Fruit fly (Drosophila melanogaster) whole organism, embryonic: ENCODE results near the gene asp.

Experiments
- Antp ChIP-seq: fragments of 200-800 bp; sonication (Bioruptor generic); optimal IDR thresholded peaks from 3 replicates; lab custom pipeline; 2016; ENCODE audit warnings: missing biosample characterization, missing genetic modification characterization
- Asciz ChIP-seq: fragments of 200-800 bp; sonication (Bioruptor generic); optimal IDR thresholded peaks from 2 replicates; lab custom pipeline; 2017; ENCODE audit warnings: missing biosample characterization, mild to moderate bottlenecking, missing genetic modification characterization, missing genetic modification reagents
- Bteb2 ChIP-seq: fragments of 200-800 bp; sonication (Bioruptor generic); optimal IDR thresholded peaks from 2 replicates; lab custom pipeline; 2016; ENCODE audit warnings: missing biosample characterization, missing genetic modification characterization
- CG10979 ChIP-seq: fragments of 200-800 bp; sonication (Bioruptor generic); optimal IDR thresholded peaks from 2 replicates; lab custom pipeline; 2018; ENCODE audit warnings: missing biosample characterization, mild to moderate bottlenecking, missing genetic modification characterization, moderate library complexity
- CG11085 ChIP-seq: fragments of 200-800 bp; sonication (Bioruptor generic); IDR thresholded peaks from 2 replicates; pipeline ENCODE4 v1.3.6; 2022; ENCODE audit warnings: missing biosample characterization, missing genetic modification characterization
- CG11456 ChIP-seq: fragments of 200-800 bp; sonication (Bioruptor generic); IDR thresholded peaks from 3 replicates; pipeline ENCODE4 v1.3.6; 2022; ENCODE audit warnings: missing biosample characterization, missing genetic modification characterization
- CG11696 ChIP-seq: fragments of 200-800 bp; sonication (Bioruptor generic); IDR thresholded peaks from 2 replicates; pipeline ENCODE4 v1.3.6; 2022; ENCODE audit warnings: missing biosample characterization, missing genetic modification characterization
- CG13775 ChIP-seq: fragments of 200-800 bp; sonication (Bioruptor generic); optimal IDR thresholded peaks from 3 replicates; lab custom pipeline; 2017; ENCODE audit warnings: missing biosample characterization, mild to moderate bottlenecking, missing genetic modification characterization
- CG13894 ChIP-seq: fragments of 200-800 bp; sonication (Bioruptor generic); optimal IDR thresholded peaks from 3 replicates; lab custom pipeline; 2018; ENCODE audit warnings: missing biosample characterization, mild to moderate bottlenecking, missing genetic modification characterization, moderate library complexity
- CG14710 ChIP-seq: fragments of 200-800 bp; sonication (Bioruptor generic); optimal IDR thresholded peaks from 3 replicates; lab custom pipeline; 2019; ENCODE audit warnings: missing biosample characterization, mild to moderate bottlenecking, missing genetic modification characterization, moderate library complexity
- CG14860 ChIP-seq: fragments of 200-800 bp; sonication (Bioruptor generic); IDR thresholded peaks from 3 replicates; pipeline ENCODE4 v1.3.6; 2022; ENCODE audit warnings: missing biosample characterization, missing genetic modification characterization; ENCODE audit not compliant: partially characterized antibody
- CG17385 ChIP-seq: fragments of 200-800 bp; sonication (Bioruptor generic); optimal IDR thresholded peaks from 3 replicates; lab custom pipeline; 2018; ENCODE audit warnings: missing biosample characterization, mild to moderate bottlenecking, missing genetic modification characterization
- CG18011 ChIP-seq: fragments of 200-800 bp; sonication (Bioruptor generic); optimal IDR thresholded peaks from 2 replicates; lab custom pipeline; 2017; ENCODE audit warnings: missing biosample characterization, missing genetic modification characterization, mild to moderate bottlenecking, moderate library complexity, missing genotype
- CG1832 ChIP-seq: fragments of 200-800 bp; sonication (Bioruptor generic); optimal IDR thresholded peaks from 2 replicates; lab custom pipeline; 2017; ENCODE audit warnings: missing biosample characterization, mild to moderate bottlenecking, missing genetic modification characterization, inconsistent platforms
- CG2120 ChIP-seq: fragments of 200-800 bp; sonication (Bioruptor generic); optimal IDR thresholded peaks from 3 replicates; lab custom pipeline; 2016; ENCODE audit warnings: missing biosample characterization, missing genetic modification characterization
- CG33213 ChIP-seq: fragments of 200-800 bp; sonication (Bioruptor generic); optimal IDR thresholded peaks from 3 replicates; lab custom pipeline; 2016; ENCODE audit warnings: missing biosample characterization, missing genetic modification characterization
- CG4404 ChIP-seq: fragments of 200-800 bp; sonication (Bioruptor generic); IDR thresholded peaks from 2 replicates; pipeline ENCODE4 v1.3.6; 2022; ENCODE audit warnings: missing biosample characterization, missing genetic modification characterization
- CG4617 ChIP-seq: fragments of 200-800 bp; sonication (Bioruptor generic); optimal IDR thresholded peaks from 3 replicates; lab custom pipeline; 2016; ENCODE audit warnings: missing biosample characterization, missing genetic modification characterization, borderline replicate concordance
- CG6272 ChIP-seq: fragments of 200-800 bp; sonication (Bioruptor generic); IDR thresholded peaks from 2 replicates; pipeline ENCODE4 v1.3.6; 2022; ENCODE audit warnings: missing biosample characterization, missing genetic modification characterization
- CG8089 ChIP-seq: fragments of 200-800 bp; sonication (Bioruptor generic); optimal IDR thresholded peaks from 3 replicates; lab custom pipeline; 2016; ENCODE audit warnings: missing biosample characterization, missing genetic modification characterization
- CG8478 ChIP-seq: fragments of >200 bp; optimal IDR thresholded peaks from 2 replicates; lab custom pipeline; 2018
- CG9437 ChIP-seq: fragments of 200-800 bp; sonication (Bioruptor generic); optimal IDR thresholded peaks from 2 replicates; lab custom pipeline; 2018; ENCODE audit warnings: missing biosample characterization, mild to moderate bottlenecking, missing genetic modification characterization
- Chrac-16 ChIP-seq: fragments of 200-800 bp; sonication (Bioruptor generic); optimal IDR thresholded peaks from 3 replicates; lab custom pipeline; 2016; ENCODE audit warnings: missing biosample characterization, missing genetic modification characterization
- D ChIP-seq, 2 experiments: fragments of 200-800 bp in 1 of 2; fragments of >200 bp in 1 of 2; sonication (Bioruptor generic) in 1 of 2; optimal IDR thresholded peaks; 2 replicates in 1 of 2; 3 replicates in 1 of 2; lab custom pipeline; 2017; ENCODE audit warnings: mild to moderate bottlenecking in 1 of 2, missing biosample characterization in 1 of 2, missing genetic modification characterization in 1 of 2, missing genetic modification reagents in 1 of 2
- Deaf1 ChIP-seq: fragments of 200-800 bp; optimal IDR thresholded peaks from 3 replicates; lab custom pipeline; 2019; ENCODE audit warnings: missing biosample characterization, mild to moderate bottlenecking, missing genetic modification characterization, moderate library complexity
- Dll ChIP-seq: fragments of 200-800 bp; sonication (Bioruptor generic); IDR thresholded peaks from 4 replicates; pipeline ENCODE4 v1.3.6; 2022; ENCODE audit warnings: missing biosample characterization, missing genetic modification characterization; ENCODE audit not compliant: partially characterized antibody
- HmgZ ChIP-seq: fragments of 200-800 bp; sonication (Bioruptor generic); optimal IDR thresholded peaks from 2 replicates; lab custom pipeline; 2018; ENCODE audit warnings: missing biosample characterization, mild to moderate bottlenecking, missing genetic modification characterization
- Optix ChIP-seq: fragments of 200-800 bp; sonication (Bioruptor generic); IDR thresholded peaks from 3 replicates; pipeline ENCODE4 v1.3.6; 2022; ENCODE audit warnings: missing biosample characterization, missing genetic modification characterization
- Ravus ChIP-seq: fragments of 200-800 bp; sonication (Bioruptor generic); IDR thresholded peaks from 2 replicates; pipeline ENCODE4 v1.3.6; 2022; ENCODE audit warnings: missing biosample characterization, missing genetic modification characterization
- Rx ChIP-seq: fragments of 200-800 bp; sonication (Bioruptor generic); IDR thresholded peaks from 2 replicates; pipeline ENCODE4 v1.3.6; 2022; ENCODE audit warnings: missing biosample characterization, missing genetic modification characterization
- Sry-β ChIP-seq: fragments of 200-800 bp; sonication (Bioruptor generic); optimal IDR thresholded peaks from 2 replicates; lab custom pipeline; 2018; ENCODE audit warnings: missing biosample characterization, mild to moderate bottlenecking, missing genetic modification characterization, moderate library complexity
- Xrp1 ChIP-seq: fragments of 200-800 bp; sonication (Bioruptor generic); IDR thresholded peaks from 2 replicates; pipeline ENCODE4 v1.3.6; 2022; ENCODE audit warnings: missing biosample characterization, missing genetic modification characterization
- ab ChIP-seq: fragments of 200-800 bp; sonication (Bioruptor generic); optimal IDR thresholded peaks from 2 replicates; lab custom pipeline; 2016; ENCODE audit warnings: missing biosample characterization, missing genetic modification characterization
- ac ChIP-seq: fragments of 200-800 bp; sonication (Bioruptor generic); optimal IDR thresholded peaks from 3 replicates; lab custom pipeline; 2017; ENCODE audit warnings: missing biosample characterization, mild to moderate bottlenecking, missing genetic modification characterization
- ash1 ChIP-seq: fragments of 200-800 bp; sonication (Bioruptor generic); optimal IDR thresholded peaks from 2 replicates; lab custom pipeline; 2018; ENCODE audit warnings: missing biosample characterization, mild to moderate bottlenecking, missing genetic modification characterization
- cad ChIP-seq: fragments of >200 bp; optimal IDR thresholded peaks from 2 replicates; lab custom pipeline; 2017; ENCODE audit warnings: missing biosample characterization, missing genetic modification characterization
- dan ChIP-seq: fragments of 200-800 bp; sonication (Bioruptor generic); IDR thresholded peaks from 2 replicates; pipeline ENCODE4 v1.3.6; 2022; ENCODE audit warnings: missing biosample characterization, missing genetic modification characterization
- eyg ChIP-seq: fragments of 200-800 bp; sonication (Bioruptor generic); optimal IDR thresholded peaks from 3 replicates; lab custom pipeline; 2016; ENCODE audit warnings: missing biosample characterization, missing genetic modification characterization
- h ChIP-seq: fragments of >200 bp; optimal IDR thresholded peaks from 2 replicates; lab custom pipeline; 2017
- jing ChIP-seq: fragments of 200-800 bp; sonication (Bioruptor generic); optimal IDR thresholded peaks from 2 replicates; lab custom pipeline; 2018; ENCODE audit warnings: missing biosample characterization, mild to moderate bottlenecking, missing genetic modification characterization
- kah ChIP-seq: fragments of 200-800 bp; sonication (Bioruptor generic); optimal IDR thresholded peaks from 2 replicates; lab custom pipeline; 2018; ENCODE audit warnings: missing biosample characterization, mild to moderate bottlenecking, missing genetic modification characterization
- luna ChIP-seq: fragments of 200-800 bp; sonication (Bioruptor generic); optimal IDR thresholded peaks from 2 replicates; lab custom pipeline; 2016; ENCODE audit warnings: missing biosample characterization, missing genetic modification characterization
- otp ChIP-seq: fragments of 200-800 bp; sonication (Bioruptor generic); IDR thresholded peaks from 3 replicates; pipeline ENCODE4, ENCODE4 v1.3.6; 2022; ENCODE audit warnings: missing biosample characterization, missing genetic modification characterization
- ranshi ChIP-seq: fragments of 200-800 bp; sonication (Bioruptor generic); IDR thresholded peaks from 2 replicates; pipeline ENCODE4 v1.3.6; 2022; ENCODE audit warnings: missing biosample characterization, missing genetic modification characterization
- scrt ChIP-seq: fragments of 200-800 bp; sonication (Bioruptor generic); optimal IDR thresholded peaks from 2 replicates; lab custom pipeline; 2018; ENCODE audit warnings: missing biosample characterization, mild to moderate bottlenecking, missing genetic modification characterization, moderate library complexity
- shn ChIP-seq: fragments of 200-800 bp; sonication (Bioruptor generic); optimal IDR thresholded peaks from 3 replicates; lab custom pipeline; 2016; ENCODE audit warnings: missing biosample characterization, missing genetic modification characterization
- sr ChIP-seq: fragments of 200-800 bp; sonication (Bioruptor generic); IDR thresholded peaks from 3 replicates; pipeline ENCODE4 v1.3.6; 2022; ENCODE audit warnings: missing biosample characterization, missing genetic modification characterization
- sug ChIP-seq: fragments of 200-800 bp; optimal IDR thresholded peaks from 2 replicates; lab custom pipeline; 2019; ENCODE audit warnings: missing biosample characterization, mild to moderate bottlenecking, missing genetic modification characterization, moderate library complexity
- tx ChIP-seq: fragments of 200-800 bp; sonication (Bioruptor generic); optimal IDR thresholded peaks from 2 replicates; lab custom pipeline; 2016; ENCODE audit warnings: missing biosample characterization, missing genetic modification characterization
- vvl ChIP-seq: fragments of 200-800 bp; sonication (Bioruptor generic); IDR thresholded peaks from 2 replicates; pipeline ENCODE4 v1.3.6; 2022; ENCODE audit warnings: missing biosample characterization, missing genetic modification characterization
- zen2 ChIP-seq: fragments of 200-800 bp; sonication (Bioruptor generic); IDR thresholded peaks from 3 replicates; pipeline ENCODE4 v1.3.6; 2022; ENCODE audit warnings: missing biosample characterization, missing genetic modification characterization; ENCODE audit not compliant: partially characterized antibody

asp gene

dm6 chr3R:24787042-24787565 lies 33.5 kb downstream of the asp start, which contains the start of gene CG5805 (continued):
- TF ChIP-seq CG11696 (GFP tag; lab: Robert Waterston, UW) (peak; percentile 28; the same call in 1 of the 2 replicates), dan (GFP tag; lab: Robert Waterston, UW) (no peak), CG8089 (peak; percentile 65), ac (GFP tag; lab: Kevin White, UChicago) (peak; percentile 52), CG10979 (tag; lab: Kevin White, UChicago) (peak; percentile 73), D (optimal IDR thresholded peaks at IDR 0.05; lab: Kevin White, UChicago) (no peak), D (GFP tag; optimal IDR thresholded peaks at IDR 0.05; lab: Kevin White, UChicago) (peak; percentile 79), Optix (peak; percentile 71; the same call in 2 of the 3 replicates), Rx (GFP tag; lab: Robert Waterston, UW) (peak; percentile 86), CG13775 (GFP tag; lab: Kevin White, UChicago) (peak; percentile 93), CG4617 (peak; percentile 91), zen2 (GFP tag; lab: Robert Waterston, UW) (no peak), Deaf1 (tag; lab: Kevin White, UChicago) (peak; percentile 57), CG13894 (tag; lab: Kevin White, UChicago) (peak; percentile 58), CG8478 (lab: Kevin White, UChicago) (no peak), scrt (GFP tag; lab: Kevin White, UChicago) (peak; percentile 81), HmgZ (tag; lab: Kevin White, UChicago) (peak; percentile 88), ab (no peak), CG14860 (no peak), Asciz (GFP tag; lab: Kevin White, UChicago) (peak; percentile 89), Xrp1 (GFP tag; lab: Robert Waterston, UW) (no peak), CG6272 (GFP tag; lab: Robert Waterston, UW) (peak; percentile 63), eyg (peak; percentile 72), CG2120 (GFP tag; lab: Kevin White, UChicago) (peak; percentile 59), jing (GFP tag; lab: Kevin White, UChicago) (peak; percentile 63), Chrac-16 (GFP tag; lab: Kevin White, UChicago) (peak; percentile 40), sr (GFP tag; lab: Robert Waterston, UW) (peak; percentile 81), luna (GFP tag; lab: Kevin White, UChicago) (peak; percentile 67), vvl (GFP tag; lab: Robert Waterston, UW) (peak; percentile 87), CG9437 (peak; percentile 78), otp (GFP tag; lab: Robert Waterston, UW) (peak; percentile 80), CG11085 (GFP tag; lab: Robert Waterston, UW) (peak; percentile 83), CG33213 (GFP tag; lab: Kevin White, UChicago) (peak; percentile 90), CG14710 (tag; lab: Kevin White, UChicago) (peak; percentile 80), Antp (GFP tag; lab: Kevin White, UChicago) (peak; percentile 21), h (lab: Kevin White, UChicago) (no peak), Bteb2 (peak; percentile 82), sug (tag; lab: Kevin White, UChicago) (peak; percentile 83), ash1 (peak; percentile 82), CG18011 (peak; percentile 61), CG17385 (GFP tag; lab: Kevin White, UChicago) (peak; percentile 78), Dll (GFP tag; lab: Robert Waterston, UW) (no peak), ranshi (GFP tag; lab: Robert Waterston, UW) (peak; percentile 79), Sry-β (GFP tag; lab: Kevin White, UChicago) (peak; percentile 17), CG1832 (no peak), shn (GFP tag; lab: Kevin White, UChicago) (peak; percentile 56), CG4404 (GFP tag; lab: Robert Waterston, UW) (no peak), CG11456 (peak; percentile 93), cad (no peak), kah (GFP tag; lab: Kevin White, UChicago) (peak; percentile 82), tx (peak; percentile 35), Ravus (GFP tag; lab: Robert Waterston, UW) (no peak; the same call in 1 of the 2 replicates)
